Fruit fly (Drosophila melanogaster) whole organism, embryonic: ENCODE data around the gene GluProRS.
A peak's percentile ranks its signal among the peaks of the same experiment; 100 is the strongest.

Experiments
- B-H1 ChIP-seq: fragments of 200-800 bp; sonication (Bioruptor generic); IDR thresholded peaks from 3 replicates; pipeline ENCODE4 v1.3.6; 2022; ENCODE audit warnings: missing biosample characterization, missing genetic modification characterization
- Bteb2 ChIP-seq: fragments of 200-800 bp; sonication (Bioruptor generic); optimal IDR thresholded peaks from 2 replicates; lab custom pipeline; 2016; ENCODE audit warnings: missing biosample characterization, missing genetic modification characterization
- CG10565 ChIP-seq: fragments of 200-800 bp; sonication (Bioruptor generic); optimal IDR thresholded peaks from 3 replicates; lab custom pipeline; 2016; ENCODE audit warnings: missing biosample characterization, mild to moderate bottlenecking, missing genetic modification characterization
- CG11085 ChIP-seq: fragments of 200-800 bp; sonication (Bioruptor generic); IDR thresholded peaks from 2 replicates; pipeline ENCODE4 v1.3.6; 2022; ENCODE audit warnings: missing biosample characterization, missing genetic modification characterization
- CG11398 ChIP-seq: fragments of 200-800 bp; sonication (Bioruptor generic); optimal IDR thresholded peaks from 2 replicates; lab custom pipeline; 2016; ENCODE audit warnings: missing biosample characterization, missing genetic modification characterization
- CG11723 ChIP-seq: fragments of 200-800 bp; sonication (Bioruptor generic); optimal IDR thresholded peaks from 2 replicates; lab custom pipeline; 2017; ENCODE audit warnings: missing biosample characterization, mild to moderate bottlenecking, missing genetic modification characterization
- CG13287 ChIP-seq: fragments of 200-800 bp; sonication (Bioruptor generic); IDR thresholded peaks from 2 replicates; pipeline ENCODE4 v1.3.6; 2022; ENCODE audit warnings: missing biosample characterization, missing genetic modification characterization; ENCODE audit not compliant: partially characterized antibody
- CG13775 ChIP-seq: fragments of 200-800 bp; sonication (Bioruptor generic); optimal IDR thresholded peaks from 3 replicates; lab custom pipeline; 2017; ENCODE audit warnings: missing biosample characterization, mild to moderate bottlenecking, missing genetic modification characterization
- CG17359 ChIP-seq: fragments of 200-800 bp; sonication (Bioruptor generic); optimal IDR thresholded peaks from 3 replicates; lab custom pipeline; 2018; ENCODE audit warnings: missing biosample characterization, mild to moderate bottlenecking, missing genetic modification characterization, moderate library complexity
- CG17802 ChIP-seq: fragments of 200-800 bp; sonication (Bioruptor generic); optimal IDR thresholded peaks from 2 replicates; lab custom pipeline; 2018; ENCODE audit warnings: missing biosample characterization, mild to moderate bottlenecking, missing genetic modification characterization, moderate library complexity
- CG17829 ChIP-seq: fragments of 200-800 bp; optimal IDR thresholded peaks from 2 replicates; lab custom pipeline; 2019; ENCODE audit warnings: missing biosample characterization, mild to moderate bottlenecking, missing genetic modification characterization, moderate library complexity
- CG1832 ChIP-seq: fragments of 200-800 bp; sonication (Bioruptor generic); optimal IDR thresholded peaks from 2 replicates; lab custom pipeline; 2017; ENCODE audit warnings: missing biosample characterization, mild to moderate bottlenecking, missing genetic modification characterization, inconsistent platforms
- CG2712 ChIP-seq: fragments of 200-800 bp; optimal IDR thresholded peaks from 3 replicates; lab custom pipeline; 2019; ENCODE audit warnings: missing biosample characterization, mild to moderate bottlenecking, missing genetic modification characterization, moderate library complexity
- CG2875 ChIP-seq: fragments of 200-800 bp; sonication (Bioruptor generic); optimal IDR thresholded peaks from 2 replicates; lab custom pipeline; 2017; ENCODE audit warnings: missing biosample characterization, mild to moderate bottlenecking, missing genetic modification characterization, missing genetic modification reagents
- CG3163 ChIP-seq: fragments of 200-800 bp; sonication (Bioruptor generic); optimal IDR thresholded peaks from 3 replicates; lab custom pipeline; 2016; ENCODE audit warnings: missing biosample characterization, missing genetic modification characterization
- CG33557 ChIP-seq: fragments of 200-800 bp; sonication (Bioruptor generic); optimal IDR thresholded peaks from 2 replicates; lab custom pipeline; 2019; ENCODE audit warnings: missing biosample characterization, mild to moderate bottlenecking, missing genetic modification characterization, moderate library complexity
- CG4328 ChIP-seq: fragments of 200-800 bp; sonication (Bioruptor generic); optimal IDR thresholded peaks from 3 replicates; lab custom pipeline; 2017; ENCODE audit warnings: missing biosample characterization, missing genetic modification reagents, missing genetic modification characterization
- CG4360 ChIP-seq: fragments of 200-800 bp; sonication (Bioruptor generic); IDR thresholded peaks from 2 replicates; pipeline ENCODE4 v1.3.6; 2022; ENCODE audit warnings: missing biosample characterization, missing genetic modification characterization
- CG6689 ChIP-seq: fragments of 200-800 bp; sonication (Bioruptor generic); IDR thresholded peaks from 2 replicates; pipeline ENCODE4 v1.3.6; 2022; ENCODE audit warnings: missing biosample characterization, missing genetic modification characterization
- CG7745 ChIP-seq: fragments of 200-800 bp; sonication (Bioruptor generic); optimal IDR thresholded peaks from 2 replicates; lab custom pipeline; 2018; ENCODE audit warnings: missing biosample characterization, mild to moderate bottlenecking, missing genetic modification characterization, moderate library complexity
- CG7963 ChIP-seq: fragments of 200-800 bp; sonication (Bioruptor generic); IDR thresholded peaks from 3 replicates; pipeline ENCODE4 v1.3.6; 2022; ENCODE audit warnings: missing biosample characterization, missing genetic modification characterization; ENCODE audit not compliant: partially characterized antibody
- CG9437 ChIP-seq: fragments of 200-800 bp; sonication (Bioruptor generic); optimal IDR thresholded peaks from 2 replicates; lab custom pipeline; 2018; ENCODE audit warnings: missing biosample characterization, mild to moderate bottlenecking, missing genetic modification characterization
- CoRest ChIP-seq: fragments of 200-800 bp; sonication (Bioruptor generic); optimal IDR thresholded peaks from 3 replicates; lab custom pipeline; 2018; ENCODE audit warnings: missing biosample characterization, mild to moderate bottlenecking, missing genetic modification characterization, moderate library complexity
- Dad ChIP-seq: fragments of 200-800 bp; sonication (Bioruptor generic); optimal IDR thresholded peaks from 3 replicates; lab custom pipeline; 2016; ENCODE audit warnings: missing biosample characterization, missing genetic modification characterization
- Dref ChIP-seq: fragments of 200-800 bp; sonication (Bioruptor generic); IDR thresholded peaks from 2 replicates; pipeline ENCODE4 v1.3.6; 2022; ENCODE audit warnings: missing biosample characterization, missing genetic modification characterization
- ERR ChIP-seq: fragments of 200-800 bp; sonication (Bioruptor generic); optimal IDR thresholded peaks from 2 replicates; lab custom pipeline; 2016; ENCODE audit warnings: missing biosample characterization, missing genetic modification characterization
- Elba2 ChIP-seq: fragments of 200-800 bp; sonication (Bioruptor generic); optimal IDR thresholded peaks from 3 replicates; lab custom pipeline; 2016; ENCODE audit warnings: missing biosample characterization, missing genetic modification characterization
- GATAe ChIP-seq: fragments of 200-800 bp; sonication (Bioruptor generic); conservative IDR thresholded peaks from 2 replicates; pipeline ENCODE4 v1.3.6; 2022; ENCODE audit warnings: missing biosample characterization, missing genetic modification characterization
- H2.0 ChIP-seq: fragments of 200-800 bp; sonication (Bioruptor generic); IDR thresholded peaks from 2 replicates; pipeline ENCODE4 v1.3.6; 2022; ENCODE audit warnings: missing biosample characterization, missing genetic modification characterization
- Kr ChIP-seq: fragments of 200-800 bp; sonication (Bioruptor generic); optimal IDR thresholded peaks from 2 replicates; lab custom pipeline; 2017; ENCODE audit warnings: missing biosample characterization, mild to moderate bottlenecking, missing genetic modification characterization
- Med ChIP-seq: fragments of 200-800 bp; sonication (Bioruptor generic); peaks from one replicate; lab custom pipeline; 2016; ENCODE audit warnings: missing biosample characterization, missing genetic modification characterization, mild to moderate bottlenecking, inconsistent platforms, moderate library complexity
- Usf ChIP-seq: fragments of 200-800 bp; sonication (Bioruptor generic); optimal IDR thresholded peaks from 2 replicates; lab custom pipeline; 2017; ENCODE audit warnings: missing genotype, missing biosample characterization, missing genetic modification characterization
- aop ChIP-seq: fragments of 200-800 bp; sonication (Bioruptor generic); IDR thresholded peaks from 2 replicates; pipeline ENCODE4 v1.3.6; 2022; ENCODE audit warnings: missing biosample characterization, missing genetic modification characterization
- cwo ChIP-seq: fragments of 200-800 bp; sonication (Bioruptor generic); optimal IDR thresholded peaks from 3 replicates; lab custom pipeline; 2017; ENCODE audit warnings: missing biosample characterization, missing genetic modification characterization, mild to moderate bottlenecking, moderate library complexity, missing genetic modification reagents
- en ChIP-seq: fragments of 200-800 bp; sonication (Bioruptor generic); optimal IDR thresholded peaks from 2 replicates; lab custom pipeline; 2016; ENCODE audit warnings: missing biosample characterization, missing genetic modification characterization
- fd102C ChIP-seq: fragments of 200-800 bp; sonication (Bioruptor generic); optimal IDR thresholded peaks from 2 replicates; lab custom pipeline; 2018; ENCODE audit warnings: missing biosample characterization, mild to moderate bottlenecking, missing genetic modification characterization, moderate library complexity
- gce ChIP-seq: fragments of 200-800 bp; sonication (Bioruptor generic); IDR thresholded peaks from 3 replicates; pipeline ENCODE4 v1.3.6; 2022; ENCODE audit warnings: missing biosample characterization, missing genetic modification characterization
- hbn ChIP-seq: fragments of 200-800 bp; sonication (Bioruptor generic); IDR thresholded peaks from 2 replicates; pipeline ENCODE4 v1.3.6; 2022; ENCODE audit warnings: missing biosample characterization, missing genetic modification characterization; ENCODE audit not compliant: partially characterized antibody
- ind ChIP-seq: fragments of 200-800 bp; sonication (Bioruptor generic); optimal IDR thresholded peaks from 3 replicates; lab custom pipeline; 2016; ENCODE audit warnings: missing biosample characterization, missing genetic modification characterization
- inv ChIP-seq: fragments of 200-800 bp; sonication (Bioruptor generic); IDR thresholded peaks from 2 replicates; pipeline ENCODE4 v1.3.6; 2022; ENCODE audit warnings: missing biosample characterization, missing genetic modification characterization; ENCODE audit not compliant: partially characterized antibody
- jigr1 ChIP-seq: fragments of 200-800 bp; sonication (Bioruptor generic); IDR thresholded peaks from 3 replicates; pipeline ENCODE4 v1.3.6; 2022; ENCODE audit warnings: missing biosample characterization, missing genetic modification characterization
- odd ChIP-seq: fragments of 200-800 bp; sonication (Bioruptor generic); optimal IDR thresholded peaks from 2 replicates; lab custom pipeline; 2017; ENCODE audit warnings: missing biosample characterization, mild to moderate bottlenecking, missing genetic modification characterization
- otp ChIP-seq: fragments of 200-800 bp; sonication (Bioruptor generic); IDR thresholded peaks from 3 replicates; pipeline ENCODE4, ENCODE4 v1.3.6; 2022; ENCODE audit warnings: missing biosample characterization, missing genetic modification characterization
- pb ChIP-seq: fragments of 200-800 bp; sonication (Bioruptor generic); optimal IDR thresholded peaks from 3 replicates; lab custom pipeline; 2016; ENCODE audit warnings: missing biosample characterization, missing genetic modification characterization
- salm ChIP-seq: fragments of 200-800 bp; sonication (Bioruptor generic); optimal IDR thresholded peaks from 2 replicates; lab custom pipeline; 2018; ENCODE audit warnings: missing biosample characterization, mild to moderate bottlenecking, missing genetic modification characterization
- sd ChIP-seq: fragments of 200-800 bp; sonication (Bioruptor generic); optimal IDR thresholded peaks from 3 replicates; lab custom pipeline; 2018; ENCODE audit warnings: missing biosample characterization, mild to moderate bottlenecking, missing genetic modification characterization, moderate library complexity
- sens ChIP-seq: fragments of 200-800 bp; sonication (Bioruptor generic); peaks from one replicate; lab custom pipeline; 2016; ENCODE audit warnings: missing biosample characterization, missing genetic modification characterization
- sr ChIP-seq: fragments of 200-800 bp; sonication (Bioruptor generic); IDR thresholded peaks from 3 replicates; pipeline ENCODE4 v1.3.6; 2022; ENCODE audit warnings: missing biosample characterization, missing genetic modification characterization
- stc ChIP-seq: fragments of 200-800 bp; sonication (Bioruptor generic); IDR thresholded peaks from 2 replicates; pipeline ENCODE4 v1.3.6; 2022; ENCODE audit warnings: missing biosample characterization, missing genetic modification characterization
- usp ChIP-seq: fragments of >200 bp; optimal IDR thresholded peaks from 2 replicates; lab custom pipeline; 2017; ENCODE audit warnings: missing biosample characterization, missing genetic modification characterization

The GluProRS gene

DNA sequence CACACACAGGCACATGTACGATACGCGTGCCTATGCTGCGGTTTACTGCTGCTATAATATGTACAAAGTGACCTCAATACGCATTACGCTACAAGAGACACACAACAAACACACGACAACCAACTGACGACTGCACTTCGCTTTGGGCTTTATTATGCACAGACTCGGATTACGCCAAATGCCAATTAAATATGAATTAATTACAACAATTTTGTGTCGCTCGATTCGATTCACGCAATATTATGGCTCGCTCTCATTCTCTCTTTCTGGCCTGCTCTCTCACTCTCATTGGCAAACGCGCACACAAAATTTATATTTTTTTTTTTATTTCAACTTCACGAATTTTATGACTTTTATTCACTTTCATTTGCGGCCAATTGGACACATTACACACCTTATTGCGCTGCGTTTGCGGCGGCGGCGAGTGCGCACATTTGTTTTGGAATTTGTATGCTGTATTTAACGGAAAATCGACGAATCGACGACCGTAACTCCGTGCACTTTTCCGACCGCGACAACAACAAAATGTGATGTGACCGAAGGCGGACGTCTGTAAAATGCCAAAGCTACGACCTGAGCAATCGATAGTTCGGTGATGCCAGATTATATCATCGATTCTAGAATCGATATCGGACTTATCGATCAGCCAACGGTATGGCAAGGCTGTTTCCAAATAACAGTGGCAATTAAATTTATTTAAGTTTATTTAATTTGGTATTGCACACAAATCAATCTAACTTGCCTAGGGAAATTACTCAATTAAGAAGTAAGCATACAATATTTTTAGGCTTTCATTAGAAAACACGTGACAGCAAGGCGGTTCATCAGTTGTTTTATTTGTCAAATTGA lies 35.5 kb downstream of the GluProRS start, which contains the start of the genes sba and CG31141 (continued):
- TF ChIP-seq cwo (GFP tag; lab: Kevin White, UChicago), result no peak
- no peak for TF ChIP-seq GATAe
- TF ChIP-seq B-H1 (GFP tag; lab: Robert Waterston, UW), result no peak
- TF ChIP-seq inv (GFP tag; lab: Robert Waterston, UW), result peak; percentile 78; the same call in 1 of the 2 replicates
- TF ChIP-seq CG11085 (GFP tag; lab: Robert Waterston, UW), result no peak
- peak; percentile 87 for TF ChIP-seq CG13287 (GFP tag; lab: Robert Waterston, UW)
- TF ChIP-seq Usf (GFP tag; lab: Kevin White, UChicago), result no peak
- TF ChIP-seq Kr, result no peak
- TF ChIP-seq CG4328, result no peak
- TF ChIP-seq CG7963 (GFP tag; lab: Robert Waterston, UW), result peak; percentile 81
- TF ChIP-seq salm (tag; lab: Kevin White, UChicago), result no peak
- TF ChIP-seq Bteb2 (GFP tag; lab: Kevin White, UChicago), result no peak
- no peak for TF ChIP-seq aop (GFP tag; lab: Robert Waterston, UW)
- no peak for TF ChIP-seq pb
- TF ChIP-seq sd (tag; lab: Kevin White, UChicago), result peak; percentile 52
- peak; percentile 93 for TF ChIP-seq Elba2 (GFP tag; lab: Kevin White, UChicago)
- TF ChIP-seq H2.0 (GFP tag; lab: Robert Waterston, UW), result no peak
- no peak for TF ChIP-seq fd102C (GFP tag; lab: Kevin White, UChicago)
- TF ChIP-seq usp (GFP tag; lab: Kevin White, UChicago), result no peak
- peak; percentile 96 for TF ChIP-seq CG4360 (GFP tag; lab: Robert Waterston, UW)
- peak; percentile 60 for TF ChIP-seq odd (GFP tag; lab: Kevin White, UChicago)
- TF ChIP-seq CG10565, result no peak
- TF ChIP-seq CG6689 (GFP tag; lab: Robert Waterston, UW), result no peak
- TF ChIP-seq CG11398, result no peak
- peak; percentile 86 for TF ChIP-seq hbn (GFP tag; lab: Robert Waterston, UW)
- no peak for TF ChIP-seq CG13775 (GFP tag; lab: Kevin White, UChicago)
- no peak for TF ChIP-seq en
- no peak for TF ChIP-seq CG1832 (GFP tag; lab: Kevin White, UChicago)
- peak; percentile 100 for TF ChIP-seq Dref
- no peak for TF ChIP-seq CG2875 (GFP tag; lab: Kevin White, UChicago)
- peak; percentile 0 for TF ChIP-seq CG2712
- TF ChIP-seq sens (GFP tag; lab: Kevin White, UChicago), result peak; percentile 81
- peak; percentile 13 for TF ChIP-seq CG9437 (GFP tag; lab: Kevin White, UChicago)
- TF ChIP-seq CG7745, result no peak
- peak; percentile 24 for TF ChIP-seq Dad (GFP tag; lab: Kevin White, UChicago)
- peak; percentile 83 for TF ChIP-seq CG17359 (tag; lab: Kevin White, UChicago)
- TF ChIP-seq ERR (GFP tag; lab: Kevin White, UChicago), result no peak
- TF ChIP-seq gce (GFP tag; lab: Robert Waterston, UW), result no peak
- no peak for TF ChIP-seq sr
- TF ChIP-seq CG17829, result peak; percentile 3
- peak; percentile 74 for TF ChIP-seq Med (GFP tag; lab: Kevin White, UChicago)
- peak; percentile 59 for TF ChIP-seq CoRest (tag; lab: Kevin White, UChicago)
- TF ChIP-seq CG33557 (GFP tag; lab: Kevin White, UChicago), result no peak
- no peak for TF ChIP-seq otp (GFP tag; lab: Robert Waterston, UW)
- no peak for TF ChIP-seq ind (GFP tag; lab: Kevin White, UChicago)
- TF ChIP-seq stc, result no peak; the same call in 1 of the 2 replicates
- TF ChIP-seq CG17802 (tag; lab: Kevin White, UChicago), result no peak
- no peak for TF ChIP-seq jigr1 (GFP tag; lab: Robert Waterston, UW)
- TF ChIP-seq CG11723 (GFP tag; lab: Kevin White, UChicago), result no peak
- no peak for TF ChIP-seq CG3163 (GFP tag; lab: Kevin White, UChicago)
